Fruit fly (Drosophila melanogaster): ENCODE data around the gene CG17375.

CG17375 gene

dm6 chr2L:6759528-6759927 is 46.1 kb downstream of the CG17375 start, which contains the start of gene CG11322:
CG11322 (minus strand) TSS chr2L:6759628.
- TF ChIP-seq CG12104 (GFP tag; optimal IDR thresholded peaks at IDR 0.05) = no peak
- no peak for TF ChIP-seq Bteb2 (GFP tag; optimal IDR thresholded peaks at IDR 0.05)
- no peak for TF ChIP-seq CG10959 (GFP tag; IDR thresholded peaks at IDR 0.05)
- no peak for TF ChIP-seq Atf6 (GFP tag; IDR thresholded peaks at IDR 0.05)
- no peak for TF ChIP-seq Hr39 (optimal IDR thresholded peaks at IDR 0.05)
